Worm (Caenorhabditis elegans): ENCODE data around the gene cutl-22.

- TF ChIP-seq pag-3 (tag; optimal IDR thresholded peaks at IDR 0.05; ENCODE audit: borderline replicate concordance) (no peak), gmeb-2 (tag; optimal IDR thresholded peaks at IDR 0.05) (no peak), ceh-30 (tag; optimal IDR thresholded peaks at IDR 0.05) (no peak), ama-1 (optimal IDR thresholded peaks at IDR 0.05) (no peak), dmd-4 (tag; optimal IDR thresholded peaks at IDR 0.05; ENCODE audit: borderline replicate concordance) (no peak), nfya-1 (tag; optimal IDR thresholded peaks at IDR 0.05) (no peak), ceh-9 (tag; optimal IDR thresholded peaks at IDR 0.05) (no peak)
Observed at ce11 chrV:1157443-1157842, 15.9 kb downstream of the cutl-22 start.
